Fruit fly (Drosophila melanogaster) whole organism, prepupa: ENCODE measurements around the gene Bet1.

Experiments used
- CG10631 ChIP-seq: fragments of 200-800 bp; sonication (Bioruptor generic); optimal IDR thresholded peaks from 2 replicates; lab custom pipeline; 2016; ENCODE audit warnings: missing biosample characterization, missing genetic modification characterization
- CG10669 ChIP-seq: fragments of 200-800 bp; sonication (Bioruptor generic); optimal IDR thresholded peaks from 3 replicates; lab custom pipeline; 2018; ENCODE audit warnings: missing biosample characterization, mild to moderate bottlenecking, missing genetic modification characterization, moderate library complexity
- CG11294 ChIP-seq: fragments of 200-800 bp; sonication (Bioruptor generic); IDR thresholded peaks from 2 replicates; pipeline ENCODE4 v1.3.6; 2022; ENCODE audit warnings: missing biosample characterization, missing genetic modification characterization
- CG11762 ChIP-seq: fragments of 200-800 bp; sonication (Bioruptor generic); optimal IDR thresholded peaks from 3 replicates; lab custom pipeline; 2016; ENCODE audit warnings: missing biosample characterization, missing genetic modification characterization; ENCODE audit not compliant: insufficient read depth
- CG11902 ChIP-seq: fragments of 200-800 bp; sonication (Bioruptor generic); optimal IDR thresholded peaks from 3 replicates; lab custom pipeline; 2016; ENCODE audit warnings: missing biosample characterization, missing genetic modification characterization
- CG15336 ChIP-seq: fragments of 200-800 bp; sonication (Bioruptor generic); IDR thresholded peaks from 2 replicates; pipeline ENCODE4 v1.3.6; 2022; ENCODE audit warnings: missing biosample characterization, missing genetic modification characterization
- CG16779 ChIP-seq: fragments of 200-800 bp; sonication (Bioruptor generic); optimal IDR thresholded peaks from 3 replicates; lab custom pipeline; 2017; ENCODE audit warnings: missing biosample characterization, mild to moderate bottlenecking, missing genetic modification characterization
- CG3032 ChIP-seq: fragments of 200-800 bp; optimal IDR thresholded peaks from 2 replicates; lab custom pipeline; 2019; ENCODE audit warnings: missing biosample characterization, mild to moderate bottlenecking, missing genetic modification characterization, moderate library complexity
- CG31627 ChIP-seq: fragments of 200-800 bp; sonication (Bioruptor generic); optimal IDR thresholded peaks from 3 replicates; lab custom pipeline; 2016; ENCODE audit warnings: missing biosample characterization, missing genetic modification characterization
- CG32006 ChIP-seq: fragments of 200-800 bp; sonication (Bioruptor generic); optimal IDR thresholded peaks from 3 replicates; lab custom pipeline; 2017; ENCODE audit warnings: missing biosample characterization, mild to moderate bottlenecking, missing genetic modification characterization
- CG34406 ChIP-seq: fragments of 200-800 bp; sonication (Bioruptor generic); optimal IDR thresholded peaks from 3 replicates; lab custom pipeline; 2016; ENCODE audit warnings: missing biosample characterization, missing genetic modification characterization
- CG3919 ChIP-seq: fragments of 200-800 bp; sonication (Bioruptor generic); optimal IDR thresholded peaks from 3 replicates; lab custom pipeline; 2016; ENCODE audit warnings: missing biosample characterization, missing genetic modification characterization
- CG4318 ChIP-seq: fragments of 200-800 bp; sonication (Bioruptor generic); optimal IDR thresholded peaks from 3 replicates; lab custom pipeline; 2017; ENCODE audit warnings: missing biosample characterization, mild to moderate bottlenecking, missing genetic modification characterization
- CG6276 ChIP-seq: fragments of 200-800 bp; sonication (Bioruptor generic); optimal IDR thresholded peaks from 2 replicates; lab custom pipeline; 2017; ENCODE audit warnings: missing biosample characterization, mild to moderate bottlenecking, missing genetic modification characterization
- CG6808 ChIP-seq: fragments of 200-800 bp; sonication (Bioruptor generic); optimal IDR thresholded peaks from 3 replicates; lab custom pipeline; 2017; ENCODE audit warnings: missing biosample characterization, missing genetic modification characterization, mild to moderate bottlenecking, moderate library complexity, missing genetic modification reagents
- CG6854 ChIP-seq: fragments of 200-800 bp; sonication (Bioruptor generic); optimal IDR thresholded peaks from 2 replicates; lab custom pipeline; 2017; ENCODE audit warnings: missing biosample characterization, mild to moderate bottlenecking, missing genetic modification characterization
- CG8119 ChIP-seq: fragments of 200-800 bp; sonication (Bioruptor generic); IDR thresholded peaks from 3 replicates; pipeline ENCODE4 v1.3.6; 2022; ENCODE audit warnings: missing biosample characterization, missing genetic modification characterization
- CG8319 ChIP-seq: fragments of 200-800 bp; sonication (Bioruptor generic); optimal IDR thresholded peaks from 3 replicates; lab custom pipeline; 2016; ENCODE audit warnings: missing biosample characterization, missing genetic modification characterization
- CG8632 ChIP-seq: fragments of 200-800 bp; sonication (Bioruptor generic); optimal IDR thresholded peaks from 3 replicates; lab custom pipeline; 2016; ENCODE audit warnings: missing biosample characterization, missing genetic modification characterization
- CG9139 ChIP-seq: fragments of 200-800 bp; sonication (Bioruptor generic); optimal IDR thresholded peaks from 3 replicates; lab custom pipeline; 2017; ENCODE audit warnings: missing biosample characterization, mild to moderate bottlenecking, missing genetic modification characterization
- Eip75B ChIP-seq: fragments of 200-800 bp; sonication (Bioruptor generic); optimal IDR thresholded peaks from 3 replicates; lab custom pipeline; 2016; ENCODE audit warnings: missing biosample characterization, missing genetic modification characterization
- Eip93F ChIP-seq: fragments of 200-800 bp; sonication (Bioruptor generic); optimal IDR thresholded peaks from 2 replicates; lab custom pipeline; 2016; ENCODE audit warnings: missing biosample characterization, mild to moderate bottlenecking, missing genetic modification characterization
- Ets21C ChIP-seq: fragments of 200-800 bp; sonication (Bioruptor generic); optimal IDR thresholded peaks from 3 replicates; lab custom pipeline; 2016; ENCODE audit warnings: missing biosample characterization, missing genetic modification characterization
- Ets96B ChIP-seq: fragments of 200-800 bp; optimal IDR thresholded peaks from 2 replicates; lab custom pipeline; 2019; ENCODE audit warnings: missing biosample characterization, mild to moderate bottlenecking, missing genetic modification characterization, moderate library complexity
- Gug ChIP-seq: fragments of 200-800 bp; sonication (Bioruptor generic); IDR thresholded peaks from 2 replicates; pipeline ENCODE4 v1.3.6; 2022; ENCODE audit warnings: missing biosample characterization, missing genetic modification characterization
- Hr38 ChIP-seq: sonication (Bioruptor generic); optimal IDR thresholded peaks from 2 replicates; lab custom pipeline; 2016; ENCODE audit warnings: missing biosample characterization, missing genetic modification characterization
- Hr39 ChIP-seq: fragments of 200-800 bp; sonication (Bioruptor generic); optimal IDR thresholded peaks from 2 replicates; lab custom pipeline; 2016; ENCODE audit warnings: missing biosample characterization, missing genetic modification characterization
- Hr4 ChIP-seq: fragments of 200-800 bp; sonication (Bioruptor generic); optimal IDR thresholded peaks from 3 replicates; lab custom pipeline; 2016; ENCODE audit warnings: missing biosample characterization, missing genetic modification characterization
- Lpt ChIP-seq: fragments of 200-800 bp; sonication (Bioruptor generic); optimal IDR thresholded peaks from 3 replicates; lab custom pipeline; 2016; ENCODE audit warnings: missing biosample characterization, missing genetic modification characterization
- OdsH ChIP-seq: fragments of 200-800 bp; sonication (Bioruptor generic); optimal IDR thresholded peaks from 3 replicates; lab custom pipeline; 2016; ENCODE audit warnings: missing biosample characterization, missing genetic modification characterization
- Sox102F ChIP-seq: fragments of 200-800 bp; sonication (Bioruptor generic); optimal IDR thresholded peaks from 2 replicates; lab custom pipeline; 2016; ENCODE audit warnings: missing biosample characterization, mild to moderate bottlenecking, missing genetic modification characterization
- Sox14 ChIP-seq: fragments of 200-800 bp; sonication (Bioruptor generic); optimal IDR thresholded peaks from 3 replicates; lab custom pipeline; 2016; ENCODE audit warnings: missing biosample characterization, missing genetic modification characterization
- achi ChIP-seq: fragments of 200-800 bp; sonication (Bioruptor generic); optimal IDR thresholded peaks from 3 replicates; lab custom pipeline; 2016; ENCODE audit warnings: missing biosample characterization, missing genetic modification characterization
- cyc ChIP-seq: fragments of 200-800 bp; sonication (Bioruptor generic); optimal IDR thresholded peaks from 3 replicates; lab custom pipeline; 2016; ENCODE audit warnings: missing biosample characterization, missing genetic modification characterization
- dac ChIP-seq: fragments of 200-800 bp; sonication (Bioruptor generic); optimal IDR thresholded peaks from 2 replicates; lab custom pipeline; 2017; ENCODE audit warnings: missing biosample characterization, mild to moderate bottlenecking, missing genetic modification characterization
- dsx ChIP-seq: fragments of 200-800 bp; optimal IDR thresholded peaks from 3 replicates; lab custom pipeline; 2019; ENCODE audit warnings: missing biosample characterization, mild to moderate bottlenecking, missing genetic modification characterization, moderate library complexity; ENCODE audit not compliant: poor library complexity, severe bottlenecking
- eg ChIP-seq: fragments of 200-800 bp; sonication (Bioruptor generic); IDR thresholded peaks from 3 replicates; pipeline ENCODE4 v1.3.6; 2022; ENCODE audit warnings: missing biosample characterization, missing genetic modification characterization
- fd59A ChIP-seq: fragments of 200-800 bp; sonication (Bioruptor generic); optimal IDR thresholded peaks from 2 replicates; lab custom pipeline; 2017; ENCODE audit warnings: missing biosample characterization, mild to moderate bottlenecking, missing genetic modification characterization, missing genetic modification reagents
- fd85E ChIP-seq: fragments of 200-800 bp; sonication (Bioruptor generic); optimal IDR thresholded peaks from 3 replicates; lab custom pipeline; 2016; ENCODE audit warnings: missing biosample characterization, missing genetic modification characterization
- fkh ChIP-seq: fragments of 200-800 bp; sonication (Bioruptor generic); optimal IDR thresholded peaks from 3 replicates; lab custom pipeline; 2017; ENCODE audit warnings: missing biosample characterization, mild to moderate bottlenecking, missing genetic modification characterization, moderate library complexity
- lz ChIP-seq: fragments of 200-800 bp; sonication (Bioruptor generic); optimal IDR thresholded peaks from 3 replicates; lab custom pipeline; 2016; ENCODE audit warnings: missing biosample characterization, missing genetic modification characterization
- net ChIP-seq: fragments of 200-800 bp; sonication (Bioruptor generic); optimal IDR thresholded peaks from 3 replicates; lab custom pipeline; 2016; ENCODE audit warnings: missing biosample characterization, missing genetic modification characterization
- salr ChIP-seq, 2 experiments: fragments of 200-800 bp; sonication (Bioruptor generic); optimal IDR thresholded peaks; 3 replicates each; lab custom pipeline; 2016 to 2018; ENCODE audit warnings: missing biosample characterization in 2 of 2, missing genetic modification characterization in 2 of 2, mild to moderate bottlenecking in 1 of 2
- spab ChIP-seq: fragments of 200-800 bp; sonication (Bioruptor generic); optimal IDR thresholded peaks from 2 replicates; lab custom pipeline; 2017; ENCODE audit warnings: missing biosample characterization, mild to moderate bottlenecking, missing genetic modification characterization, missing genetic modification reagents
- ss ChIP-seq, 2 experiments: fragments of 200-800 bp; sonication (Bioruptor generic); optimal IDR thresholded peaks; 2 replicates in 1 of 2; 3 replicates in 1 of 2; lab custom pipeline; 2017 to 2018; ENCODE audit warnings: mild to moderate bottlenecking in 2 of 2, missing biosample characterization in 2 of 2, missing genetic modification characterization in 2 of 2, moderate library complexity in 1 of 2
- vri ChIP-seq: fragments of 200-800 bp; sonication (Bioruptor generic); optimal IDR thresholded peaks from 3 replicates; lab custom pipeline; 2016; ENCODE audit warnings: missing biosample characterization, mild to moderate bottlenecking, missing genetic modification characterization

Gene Bet1

dm6 chr3L:19263480-19264140 lies 2.4 kb downstream of the Bet1 start, which contains the start of the genes CG42374 and Mettl5 (continued):
- TF ChIP-seq fkh = peak; percentile 44
- no peak for TF ChIP-seq spab (GFP tag; lab: Kevin White, UChicago)
- no peak for TF ChIP-seq CG4318
- no peak for TF ChIP-seq salr (GFP tag; optimal IDR thresholded peaks at IDR 0.05; lab: Kevin White, UChicago)
- no peak for TF ChIP-seq Sox14 (GFP tag; lab: Kevin White, UChicago)
- peak; percentile 26 for TF ChIP-seq Ets96B (tag; lab: Kevin White, UChicago)
- TF ChIP-seq CG11762 (GFP tag; lab: Kevin White, UChicago) = no peak
- TF ChIP-seq fd85E (GFP tag; lab: Kevin White, UChicago) = no peak
- TF ChIP-seq CG3032 (tag; lab: Kevin White, UChicago) = peak; percentile 41
- TF ChIP-seq CG8119 (GFP tag; lab: Robert Waterston, UW) = peak; percentile 67; the same call in 2 of the 3 replicates
- TF ChIP-seq Hr38 = no peak
- no peak for TF ChIP-seq CG9139 (GFP tag; lab: Kevin White, UChicago)
- no peak for TF ChIP-seq CG6808 (GFP tag; lab: Kevin White, UChicago)
- no peak for TF ChIP-seq CG31627 (GFP tag; lab: Kevin White, UChicago)
- no peak; the same call in 1 of the 2 replicates for TF ChIP-seq Gug (GFP tag; lab: Robert Waterston, UW)
- no peak for TF ChIP-seq cyc (GFP tag; lab: Kevin White, UChicago)
- TF ChIP-seq CG3919 (GFP tag; lab: Kevin White, UChicago) = peak; percentile 18
- TF ChIP-seq achi = peak; percentile 42

- TF ChIP-seq CG15336 (GFP tag; lab: Robert Waterston, UW) (peak; percentile 52), CG8119 (GFP tag; lab: Robert Waterston, UW) (peak; percentile 31; the same call in 1 of the 3 replicates), Eip93F (GFP tag; lab: Kevin White, UChicago) (peak; percentile 66), CG10631 (GFP tag; lab: Kevin White, UChicago) (peak; percentile 65), Eip75B (peak; percentile 26), achi (peak; percentile 67), Hr38 (no peak), CG11902 (peak; percentile 31), CG11294 (GFP tag; lab: Robert Waterston, UW) (no peak), CG8319 (GFP tag; lab: Kevin White, UChicago) (peak; percentile 100), lz (GFP tag; lab: Kevin White, UChicago) (peak; percentile 42), CG8632 (GFP tag; lab: Kevin White, UChicago) (peak; percentile 37), Sox102F (GFP tag; lab: Kevin White, UChicago) (peak; percentile 44), CG32006 (GFP tag; lab: Kevin White, UChicago) (peak; percentile 62), Gug (GFP tag; lab: Robert Waterston, UW) (no peak), Lpt (GFP tag; lab: Kevin White, UChicago) (peak; percentile 42), dac (GFP tag; lab: Kevin White, UChicago) (peak; percentile 1), CG6854 (GFP tag; lab: Kevin White, UChicago) (peak; percentile 3), CG6808 (GFP tag; lab: Kevin White, UChicago) (peak; percentile 30), CG16779 (tag; lab: Kevin White, UChicago) (peak; percentile 13), cyc (GFP tag; lab: Kevin White, UChicago) (peak; percentile 23), CG6276 (GFP tag; lab: Kevin White, UChicago) (no peak), ss (GFP tag; optimal IDR thresholded peaks at IDR 0.05; lab: Kevin White, UChicago) (peak in 1 of 2 experiments; percentile 59), fd85E (GFP tag; lab: Kevin White, UChicago) (no peak), CG3032 (tag; lab: Kevin White, UChicago) (peak; percentile 71), Hr39 (GFP tag; lab: Kevin White, UChicago) (peak; percentile 36), Ets21C (GFP tag; lab: Kevin White, UChicago) (no peak), Ets96B (tag; lab: Kevin White, UChicago) (peak; percentile 51), CG34406 (GFP tag; lab: Kevin White, UChicago) (peak; percentile 66), CG31627 (GFP tag; lab: Kevin White, UChicago) (peak; percentile 46), eg (GFP tag; lab: Robert Waterston, UW) (peak; percentile 82), CG4318 (peak; percentile 4), Hr4 (GFP tag; lab: Kevin White, UChicago) (peak; percentile 58), CG10669 (GFP tag; lab: Kevin White, UChicago) (peak; percentile 53), dsx (GFP tag; lab: Kevin White, UChicago) (peak; percentile 60), OdsH (GFP tag; lab: Kevin White, UChicago) (peak; percentile 68), fd59A (GFP tag; lab: Kevin White, UChicago) (no peak), vri (GFP tag; lab: Kevin White, UChicago) (no peak), CG11762 (GFP tag; lab: Kevin White, UChicago) (peak; percentile 6), net (GFP tag; lab: Kevin White, UChicago) (peak; percentile 43), fkh (peak; percentile 32)
Measured at dm6 chr3L:19264141-19264487, 2.9 kb downstream of the Bet1 start, which contains the start of gene Max. TSS of gene Max (minus strand) at chr3L:19264184.
